Fruit fly (Drosophila melanogaster): ENCODE measurements around the gene ppk22.

DNA sequence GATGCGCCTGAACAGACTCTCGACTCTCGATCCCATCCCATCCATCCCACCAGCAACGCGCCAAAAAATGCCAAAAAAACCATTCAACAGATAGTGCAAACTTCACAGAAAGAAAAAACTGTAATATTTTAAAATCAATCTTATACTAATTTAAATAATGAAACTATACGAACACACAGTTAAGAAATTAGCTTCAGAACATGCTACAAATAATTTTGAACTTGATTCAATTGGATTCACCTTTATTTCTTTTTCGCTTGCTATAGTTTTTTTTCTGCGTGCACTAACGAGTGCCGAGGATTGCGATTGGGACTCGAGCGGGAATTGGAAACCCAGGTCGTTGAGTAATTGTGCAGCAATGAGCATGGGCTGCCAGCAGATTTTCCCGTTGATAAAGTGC lies 48.4 kb upstream of the ppk22 start:
- TF ChIP-seq CG11762 (GFP tag; optimal IDR thresholded peaks at IDR 0.05; ENCODE audit: insufficient read depth) (no peak), cyc (GFP tag; optimal IDR thresholded peaks at IDR 0.05) (no peak), Lpt (GFP tag; optimal IDR thresholded peaks at IDR 0.05) (no peak), Hr39 (GFP tag; optimal IDR thresholded peaks at IDR 0.05) (no peak), CG11902 (GFP tag; optimal IDR thresholded peaks at IDR 0.05) (no peak), CG9139 (GFP tag; optimal IDR thresholded peaks at IDR 0.05) (no peak), fd59A (GFP tag; optimal IDR thresholded peaks at IDR 0.05) (no peak), acj6 (GFP tag; optimal IDR thresholded peaks at IDR 0.05) (no peak), vri (GFP tag; optimal IDR thresholded peaks at IDR 0.05) (no peak), Eip78C (GFP tag) (peak; percentile 51), salr (GFP tag; optimal IDR thresholded peaks at IDR 0.05) (no peak), CG3919 (GFP tag; optimal IDR thresholded peaks at IDR 0.05) (no peak), CG1621 (tag; optimal IDR thresholded peaks at IDR 0.05) (no peak), OdsH (GFP tag; optimal IDR thresholded peaks at IDR 0.05) (peak; percentile 1)
